Worm (Caenorhabditis elegans): ENCODE results near the gene F22E5.20.

F22E5.20 gene

DNA sequence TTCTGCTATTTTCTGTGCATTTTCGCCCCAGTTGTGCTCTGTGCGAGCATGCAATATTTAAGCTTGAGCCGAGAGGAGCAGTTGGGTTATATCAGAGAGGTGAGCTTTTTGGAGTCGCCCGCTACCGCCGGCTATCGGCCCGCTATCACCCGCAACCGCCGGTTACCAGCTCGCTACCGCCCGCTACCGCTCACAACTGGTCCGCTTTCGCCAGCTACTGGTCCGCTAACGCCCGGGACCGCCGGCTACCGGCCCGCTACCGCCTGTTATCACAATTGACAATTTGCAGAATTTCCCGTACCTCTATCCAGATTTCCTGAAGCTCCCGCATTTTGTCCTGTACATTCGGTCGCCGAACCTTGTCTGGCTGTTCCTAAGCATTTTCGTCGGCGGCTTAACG is 45.0 kb downstream of the F22E5.20 start:
- TF ChIP-seq F26F4.8 (GFP tag; conservative IDR thresholded peaks at IDR 0.05) (0 out of 2 replicates have a peak, but pooled peaks have one; percentile 26), ceh-20 (GFP tag; IDR thresholded peaks at IDR 0.05) (no peak), ztf-11 (tag; optimal IDR thresholded peaks at IDR 0.05) (no peak), egl-43 (GFP tag; IDR thresholded peaks at IDR 0.05) (peak; percentile 67; the same call in 1 of the 2 replicates), set-16 (GFP tag; IDR thresholded peaks at IDR 0.05) (peak; percentile 91), fkh-10 (GFP tag; optimal IDR thresholded peaks at IDR 0.05) (no peak), aha-1 (tag) (no peak), daf-8 (GFP tag; IDR thresholded peaks at IDR 0.05) (no peak), lim-7 (GFP tag; IDR thresholded peaks at IDR 0.05) (no peak), nhr-10 (tag; optimal IDR thresholded peaks at IDR 0.05) (no peak), ctbp-1 (GFP tag; IDR thresholded peaks at IDR 0.05) (no peak), aly-2 (tag; optimal IDR thresholded peaks at IDR 0.05) (no peak), sdz-12 (GFP tag; optimal IDR thresholded peaks at IDR 0.05) (no peak), F37D6.2 (tag; optimal IDR thresholded peaks at IDR 0.05) (no peak), tra-1 (GFP tag; IDR thresholded peaks at IDR 0.05) (no peak), unc-62 (GFP tag; optimal IDR thresholded peaks at IDR 0.05 in 1 of 2) (no peak), unc-62 (tag; optimal IDR thresholded peaks at IDR 0.05) (no peak), dmd-8 (GFP tag; IDR thresholded peaks at IDR 0.05) (no peak), zfp-2 (tag; optimal IDR thresholded peaks at IDR 0.05) (no peak), daf-19 (GFP tag; conservative IDR thresholded peaks at IDR 0.05) (no peak), snpc-4 (tag; optimal IDR thresholded peaks at IDR 0.05) (no peak), nhr-76 (tag; optimal IDR thresholded peaks at IDR 0.05) (no peak), F49E8.2 (tag; optimal IDR thresholded peaks at IDR 0.05; ENCODE audit: borderline replicate concordance) (no peak), egl-27 (tag; optimal IDR thresholded peaks at IDR 0.05) (no peak), lir-3 (tag; optimal IDR thresholded peaks at IDR 0.05) (no peak)

DNA sequence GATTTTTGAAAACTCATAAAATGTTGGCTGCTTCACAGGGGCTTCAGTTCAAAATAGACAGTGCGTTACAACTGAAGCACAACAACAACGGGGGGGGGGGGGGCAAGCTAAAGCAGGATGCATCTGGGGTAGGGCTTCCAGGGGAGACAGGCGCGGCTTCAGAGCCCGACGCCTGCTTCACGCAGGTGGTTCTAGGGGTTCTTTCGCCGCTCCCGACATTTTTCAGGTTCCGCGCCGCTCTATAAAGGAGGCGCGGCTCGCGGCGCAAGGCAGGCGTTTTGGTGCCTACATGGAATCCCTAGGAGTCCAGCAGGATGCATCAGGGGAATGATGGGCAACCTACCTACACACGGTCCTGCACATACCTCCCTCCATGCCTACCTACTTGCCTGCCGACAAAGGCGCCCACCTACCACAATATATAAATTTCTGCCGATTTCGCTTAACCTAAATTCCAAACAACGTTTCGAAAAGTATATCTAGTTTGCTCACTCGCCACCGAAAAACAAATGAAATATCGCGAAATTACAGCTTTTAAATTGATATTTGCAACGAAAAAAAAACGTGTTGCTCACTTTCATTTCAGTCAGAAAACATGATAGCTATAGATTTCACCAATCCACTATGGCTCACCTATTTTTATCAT is 46.2 kb downstream of the F22E5.20 start, which contains the start of gene sri-71:
sri-71 (plus strand) TSS at position 596 of the 646 bp plus-strand sequence.
- no peak for TF ChIP-seq dmd-8 (GFP tag; IDR thresholded peaks at IDR 0.05)
- TF ChIP-seq nhr-48 (tag; optimal IDR thresholded peaks at IDR 0.05): no peak
- no peak for TF ChIP-seq ces-1 (GFP tag; optimal IDR thresholded peaks at IDR 0.05)
- no peak for TF ChIP-seq gei-8 (GFP tag; optimal IDR thresholded peaks at IDR 0.05)
- no peak for TF ChIP-seq lsy-2 (tag; optimal IDR thresholded peaks at IDR 0.05)
- TF ChIP-seq aha-1 (tag): peak; percentile 10
- no peak for TF ChIP-seq hlh-11 (tag; optimal IDR thresholded peaks at IDR 0.05)
- no peak for TF ChIP-seq F26F4.8 (GFP tag; conservative IDR thresholded peaks at IDR 0.05)
- no peak for TF ChIP-seq ceh-44 (GFP tag; IDR thresholded peaks at IDR 0.05)
- peak; percentile 93 for TF ChIP-seq set-16 (GFP tag; IDR thresholded peaks at IDR 0.05)
- no peak for TF ChIP-seq nhr-6 (tag; optimal IDR thresholded peaks at IDR 0.05)
- TF ChIP-seq hif-1 (tag; optimal IDR thresholded peaks at IDR 0.05): no peak
- TF ChIP-seq hmg-1.1 (GFP tag; IDR thresholded peaks at IDR 0.05): no peak
- TF ChIP-seq T26A8.4 (GFP tag; IDR thresholded peaks at IDR 0.05): no peak
- TF ChIP-seq nhr-11 (tag; optimal IDR thresholded peaks at IDR 0.05): no peak
- no peak for TF ChIP-seq daf-16 (GFP tag; optimal IDR thresholded peaks at IDR 0.05)
- no peak for TF ChIP-seq daf-16 (tag; optimal IDR thresholded peaks at IDR 0.05)
- TF ChIP-seq dmd-6 (GFP tag; IDR thresholded peaks at IDR 0.05): no peak
- TF ChIP-seq R02D3.7 (tag; optimal IDR thresholded peaks at IDR 0.05): no peak
- TF ChIP-seq mxl-2 (GFP tag; conservative IDR thresholded peaks at IDR 0.05): no peak
- TF ChIP-seq lin-38 (GFP tag; IDR thresholded peaks at IDR 0.05): no peak
- TF ChIP-seq zip-11 (GFP tag; IDR thresholded peaks at IDR 0.05): no peak
- peak; percentile 65; the same call in 1 of the 2 replicates for TF ChIP-seq egl-43 (GFP tag; IDR thresholded peaks at IDR 0.05)
- TF ChIP-seq madf-5 (GFP tag; IDR thresholded peaks at IDR 0.05): no peak
- no peak for TF ChIP-seq ceh-82 (tag; optimal IDR thresholded peaks at IDR 0.05)
- TF ChIP-seq pha-4 (GFP tag; IDR thresholded peaks at IDR 0.05): no peak
- TF ChIP-seq pha-4 (tag; optimal IDR thresholded peaks at IDR 0.05): no peak
- TF ChIP-seq ztf-7 (tag; optimal IDR thresholded peaks at IDR 0.05): no peak

Data from whole organism, L4 larva.